Worm (Caenorhabditis elegans): Measurements from ENCODE around the gene gmap-2.

Gene gmap-2

ce11 chrX:12979747-12980146, 36.7 kb upstream of the gmap-2 start (continued):
- TF ChIP-seq lin-15B (tag; optimal IDR thresholded peaks at IDR 0.05), result no peak
- TF ChIP-seq F49E8.2 (tag; optimal IDR thresholded peaks at IDR 0.05; ENCODE audit: borderline replicate concordance), result no peak
- no peak for TF ChIP-seq saeg-2 (GFP tag; IDR thresholded peaks at IDR 0.05)
- TF ChIP-seq spr-1 (tag; optimal IDR thresholded peaks at IDR 0.05), result no peak
- no peak for TF ChIP-seq Y105C5A.15 (GFP tag; IDR thresholded peaks at IDR 0.05)
- no peak for TF ChIP-seq hmg-1.1 (GFP tag; IDR thresholded peaks at IDR 0.05)
- TF ChIP-seq rbr-2 (tag; optimal IDR thresholded peaks at IDR 0.05), result no peak
- no peak for TF ChIP-seq egl-27 (tag; optimal IDR thresholded peaks at IDR 0.05)
- TF ChIP-seq daf-12 (tag; optimal IDR thresholded peaks at IDR 0.05), result no peak

- TF ChIP-seq mxl-3 (GFP tag; optimal IDR thresholded peaks at IDR 0.05) (no peak), hlh-30 (tag; optimal IDR thresholded peaks at IDR 0.05; ENCODE audit: insufficient read depth) (peak; percentile 4), hlh-11 (tag; optimal IDR thresholded peaks at IDR 0.05) (peak; percentile 4), unc-62 (GFP tag; optimal IDR thresholded peaks at IDR 0.05 in 1 of 2) (peak in 1 of 2 experiments; percentile 98), unc-62 (tag; optimal IDR thresholded peaks at IDR 0.05) (no peak), aha-1 (tag) (no peak)
Observed at ce11 chrX:12978569-12978968, 35.5 kb upstream of the gmap-2 start.

DNA sequence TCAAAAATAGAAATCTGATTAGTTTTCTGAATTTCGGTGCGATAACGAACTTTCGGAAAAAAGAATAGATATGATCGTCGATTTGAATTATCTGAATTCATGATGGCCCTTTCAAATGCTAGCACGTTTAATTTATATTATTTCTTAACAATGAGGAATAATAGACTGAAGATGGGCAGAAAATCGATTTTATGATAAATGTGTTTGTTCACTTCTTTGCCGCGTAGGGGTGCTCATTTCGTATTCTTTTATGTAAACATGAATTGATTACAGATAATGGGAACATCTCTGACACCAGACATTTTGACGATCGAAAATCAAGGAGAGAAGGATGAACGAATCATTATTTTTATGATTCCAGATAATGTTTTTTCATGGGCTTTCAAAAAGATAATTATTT, 34.4 kb upstream of the gmap-2 start, which contains the start of gene F11C1.9:
Gene F11C1.9 (minus strand): TSS at position 101 of the 400 bp plus-strand sequence.
- TF ChIP-seq mxl-3 (GFP tag; optimal IDR thresholded peaks at IDR 0.05) (no peak), zfp-3 (GFP tag; conservative IDR thresholded peaks at IDR 0.05) (no peak), daf-16 (GFP tag; optimal IDR thresholded peaks at IDR 0.05) (no peak), daf-16 (tag; optimal IDR thresholded peaks at IDR 0.05) (peak; percentile 79)

DNA sequence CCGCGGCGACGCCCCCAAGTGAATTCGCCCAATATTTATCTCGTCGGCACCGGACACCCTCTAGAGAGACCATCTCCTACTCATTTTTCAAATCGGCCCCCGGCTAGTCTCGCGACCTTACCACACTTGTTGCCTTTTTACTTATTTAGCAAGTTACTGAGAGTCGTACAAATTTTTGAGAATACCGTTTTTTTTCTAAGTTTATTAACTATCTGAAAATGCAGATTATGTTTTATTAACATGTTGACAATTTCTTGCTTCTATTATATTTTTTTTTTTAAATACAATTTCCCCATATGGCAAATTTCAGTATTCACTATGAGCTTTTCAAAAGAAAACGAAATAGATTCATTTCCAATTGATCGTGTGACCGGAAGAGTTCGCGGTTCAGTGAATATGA, 33.7 kb upstream of the gmap-2 start, which contains the start of the genes F11C1.4 and F11C1.10:
Gene F11C1.4 (plus strand): TSS at position 301 of the 400 bp plus-strand sequence.
Gene F11C1.10 (plus strand): TSS at position 309 of the 400 bp plus-strand sequence.
- TF ChIP-seq R02D3.7 (tag; optimal IDR thresholded peaks at IDR 0.05) (no peak), hlh-30 (tag; optimal IDR thresholded peaks at IDR 0.05; ENCODE audit: insufficient read depth) (no peak), nhr-77 (tag; optimal IDR thresholded peaks at IDR 0.05) (no peak), php-3 (GFP tag; IDR thresholded peaks at IDR 0.05) (no peak)

DNA sequence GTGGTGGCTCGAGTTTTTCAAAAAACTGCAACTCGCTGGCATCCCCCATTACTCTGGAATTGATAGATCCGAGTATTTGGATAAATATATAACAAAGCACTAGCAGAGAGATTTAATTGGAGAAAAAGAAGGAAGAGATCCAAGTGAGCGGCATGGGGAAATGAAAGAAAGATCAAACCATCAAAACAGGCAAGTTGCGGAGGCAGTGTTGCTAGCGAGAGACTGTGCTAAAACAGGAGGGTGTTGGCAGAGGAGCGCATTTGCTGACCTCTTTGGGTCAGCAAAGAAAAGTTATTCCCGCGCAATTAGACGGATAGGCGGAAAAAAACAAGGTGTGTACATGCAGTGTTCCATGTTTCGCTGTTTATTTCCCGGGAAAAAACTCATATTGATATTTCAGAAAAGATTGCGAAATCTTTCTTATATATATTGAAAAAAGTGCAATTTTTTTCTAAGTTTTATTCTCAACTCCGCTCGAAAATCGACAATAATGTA, 32.6 kb upstream of the gmap-2 start, which contains the start of gene ppk-3:
Gene ppk-3 (minus strand): TSS at position 51 of the 495 bp plus-strand sequence.
- TF ChIP-seq jun-1 (tag; optimal IDR thresholded peaks at IDR 0.05) (no peak), dpl-1 (GFP tag; optimal IDR thresholded peaks at IDR 0.05) (peak; percentile 72), unc-39 (tag; optimal IDR thresholded peaks at IDR 0.05) (no peak), daf-8 (GFP tag; IDR thresholded peaks at IDR 0.05) (no peak), nhr-10 (tag; optimal IDR thresholded peaks at IDR 0.05) (no peak), F26F4.8 (GFP tag; conservative IDR thresholded peaks at IDR 0.05) (no peak), ceh-20 (GFP tag; IDR thresholded peaks at IDR 0.05) (peak; percentile 24; the same call in 1 of the 2 replicates), spr-3 (GFP tag; optimal IDR thresholded peaks at IDR 0.05) (no peak), ama-1 (optimal IDR thresholded peaks at IDR 0.05) (no peak), nhr-77 (tag; optimal IDR thresholded peaks at IDR 0.05) (peak; percentile 62), mxl-2 (GFP tag; conservative IDR thresholded peaks at IDR 0.05) (no peak), egl-43 (GFP tag; IDR thresholded peaks at IDR 0.05) (no peak), Y5F2A.4 (GFP tag; optimal IDR thresholded peaks at IDR 0.05) (no peak), ZK546.5 (tag; optimal IDR thresholded peaks at IDR 0.05) (no peak), madf-5 (GFP tag; IDR thresholded peaks at IDR 0.05) (no peak), nhr-237 (tag; optimal IDR thresholded peaks at IDR 0.05) (no peak), cey-2 (tag; optimal IDR thresholded peaks at IDR 0.05; ENCODE audit: borderline replicate concordance, insufficient read depth) (no peak), sdz-12 (GFP tag; optimal IDR thresholded peaks at IDR 0.05) (no peak), ceh-28 (tag; optimal IDR thresholded peaks at IDR 0.05) (no peak), mxl-3 (GFP tag; optimal IDR thresholded peaks at IDR 0.05) (peak; percentile 72), duxl-1 (tag; optimal IDR thresholded peaks at IDR 0.05; ENCODE audit: poor library complexity) (peak; percentile 25), mep-1 (tag; optimal IDR thresholded peaks at IDR 0.05) (peak; percentile 79), hlh-30 (tag; optimal IDR thresholded peaks at IDR 0.05; ENCODE audit: insufficient read depth) (peak; percentile 81), hif-1 (tag; optimal IDR thresholded peaks at IDR 0.05) (peak in 1 of 2 experiments; percentile 46), nhr-111 (GFP tag; optimal IDR thresholded peaks at IDR 0.05) (no peak), dmd-8 (GFP tag; IDR thresholded peaks at IDR 0.05) (no peak)

Measured in whole organism, L4 larva.